Fruit fly (Drosophila melanogaster): ENCODE data around the gene CG34428.

DNA sequence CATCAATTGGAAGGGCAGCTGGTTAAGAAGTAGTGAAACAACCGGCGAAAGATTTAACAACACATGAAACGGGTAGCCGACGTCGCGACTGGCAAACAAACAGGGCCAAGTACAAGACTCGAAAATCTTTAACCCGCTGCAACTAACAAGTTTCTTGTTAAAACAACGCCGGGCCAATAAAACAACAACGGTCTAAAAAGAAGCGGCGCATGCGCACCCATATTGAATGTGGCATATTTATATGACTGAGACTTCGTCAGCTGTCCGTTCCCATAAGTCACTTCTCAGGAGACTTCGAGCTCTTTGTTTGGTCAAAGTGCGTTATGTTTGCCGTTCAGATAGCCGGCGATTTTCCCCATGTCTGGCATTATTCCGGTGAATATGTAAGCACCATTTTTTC is 49.9 kb downstream of the CG34428 start:
- no peak for TF ChIP-seq CG32121 (GFP tag; IDR thresholded peaks at IDR 0.05)
- TF ChIP-seq CG34367 (tag; optimal IDR thresholded peaks at IDR 0.05): no peak
- no peak for TF ChIP-seq gl (tag; optimal IDR thresholded peaks at IDR 0.05)
- no peak for TF ChIP-seq EcR (GFP tag; optimal IDR thresholded peaks at IDR 0.05)
- no peak for TF ChIP-seq CG12605 (GFP tag; IDR thresholded peaks at IDR 0.05)
- TF ChIP-seq CG9948 (tag; optimal IDR thresholded peaks at IDR 0.05): no peak

Measured in whole organism, pupa.